Fruit fly (Drosophila melanogaster): Measurements from ENCODE around the gene CG6966.

CG6966 gene

dm6 chr3R:15114465-15115228 lies 19.2 kb upstream of the CG6966 start (continued):
- TF ChIP-seq svp (GFP tag) (peak; percentile 65), achi (GFP tag; optimal IDR thresholded peaks at IDR 0.05) (peak; percentile 77), CG6276 (GFP tag; optimal IDR thresholded peaks at IDR 0.05) (peak; percentile 87), Sox102F (GFP tag; optimal IDR thresholded peaks at IDR 0.05) (no peak), CG10631 (GFP tag; optimal IDR thresholded peaks at IDR 0.05) (peak; percentile 77), CG16779 (tag; optimal IDR thresholded peaks at IDR 0.05) (peak; percentile 67), Eip75B (GFP tag; optimal IDR thresholded peaks at IDR 0.05) (peak; percentile 81), OdsH (GFP tag; optimal IDR thresholded peaks at IDR 0.05) (peak; percentile 77), Hr38 (GFP tag; optimal IDR thresholded peaks at IDR 0.05) (no peak), CG34406 (GFP tag; optimal IDR thresholded peaks at IDR 0.05) (peak; percentile 64), CG15336 (GFP tag; IDR thresholded peaks at IDR 0.05) (peak; percentile 69), CG3919 (GFP tag; optimal IDR thresholded peaks at IDR 0.05) (peak; percentile 77), CG8319 (GFP tag; optimal IDR thresholded peaks at IDR 0.05) (peak; percentile 59), CG11902 (GFP tag; optimal IDR thresholded peaks at IDR 0.05) (peak; percentile 41), CG1621 (tag; optimal IDR thresholded peaks at IDR 0.05) (peak; percentile 66), Eip93F (GFP tag; optimal IDR thresholded peaks at IDR 0.05) (no peak), Ets96B (tag; optimal IDR thresholded peaks at IDR 0.05) (peak; percentile 82), CG3032 (tag; optimal IDR thresholded peaks at IDR 0.05) (peak; percentile 71), Lpt (GFP tag; optimal IDR thresholded peaks at IDR 0.05) (peak; percentile 77), CG8119 (GFP tag; IDR thresholded peaks at IDR 0.05) (peak; percentile 77), dac (GFP tag; optimal IDR thresholded peaks at IDR 0.05) (peak; percentile 69), Smox (GFP tag; optimal IDR thresholded peaks at IDR 0.05) (peak; percentile 9), vri (GFP tag; optimal IDR thresholded peaks at IDR 0.05) (no peak), Sox14 (GFP tag; optimal IDR thresholded peaks at IDR 0.05) (peak; percentile 64), ss (GFP tag; optimal IDR thresholded peaks at IDR 0.05) (peak; percentile 50 to 79), Met (GFP tag; optimal IDR thresholded peaks at IDR 0.05) (peak; percentile 5), salr (GFP tag; optimal IDR thresholded peaks at IDR 0.05) (peak; percentile 37 to 93), Hr4 (GFP tag; optimal IDR thresholded peaks at IDR 0.05) (peak; percentile 87), CG9139 (GFP tag; optimal IDR thresholded peaks at IDR 0.05) (peak; percentile 41), Blimp-1 (GFP tag; optimal IDR thresholded peaks at IDR 0.05) (no peak), eg (GFP tag; IDR thresholded peaks at IDR 0.05) (peak; percentile 53; the same call in 2 of the 3 replicates), topi (GFP tag; optimal IDR thresholded peaks at IDR 0.05) (peak; percentile 57)

- TF ChIP-seq Sox102F (GFP tag; optimal IDR thresholded peaks at IDR 0.05) (no peak), fd59A (GFP tag; optimal IDR thresholded peaks at IDR 0.05) (no peak), svp (GFP tag) (no peak), Hr39 (GFP tag; optimal IDR thresholded peaks at IDR 0.05) (no peak), achi (GFP tag; optimal IDR thresholded peaks at IDR 0.05) (peak; percentile 61), topi (GFP tag; optimal IDR thresholded peaks at IDR 0.05) (no peak), Smox (GFP tag; optimal IDR thresholded peaks at IDR 0.05) (no peak), Gug (GFP tag; IDR thresholded peaks at IDR 0.05) (peak; percentile 10; the same call in 1 of the 2 replicates), cyc (GFP tag; optimal IDR thresholded peaks at IDR 0.05) (no peak), acj6 (GFP tag; optimal IDR thresholded peaks at IDR 0.05) (peak; percentile 25), Hr4 (GFP tag; optimal IDR thresholded peaks at IDR 0.05) (no peak), OdsH (GFP tag; optimal IDR thresholded peaks at IDR 0.05) (peak; percentile 45), CG1621 (tag; optimal IDR thresholded peaks at IDR 0.05) (no peak), Sox15 (GFP tag; optimal IDR thresholded peaks at IDR 0.05) (no peak), Ets21C (GFP tag; optimal IDR thresholded peaks at IDR 0.05) (no peak), fkh (GFP tag; optimal IDR thresholded peaks at IDR 0.05) (no peak), salr (GFP tag; optimal IDR thresholded peaks at IDR 0.05) (peak in 1 of 2 experiments; percentile 60), dac (GFP tag; optimal IDR thresholded peaks at IDR 0.05) (peak; percentile 15), pdm3 (GFP tag; optimal IDR thresholded peaks at IDR 0.05) (no peak), ss (GFP tag; optimal IDR thresholded peaks at IDR 0.05) (no peak), CG6854 (GFP tag; optimal IDR thresholded peaks at IDR 0.05) (no peak), CG10631 (GFP tag; optimal IDR thresholded peaks at IDR 0.05) (peak; percentile 50), Lpt (GFP tag; optimal IDR thresholded peaks at IDR 0.05) (peak; percentile 46), Ets96B (tag; optimal IDR thresholded peaks at IDR 0.05) (peak; percentile 51), CG7368 (GFP tag; optimal IDR thresholded peaks at IDR 0.05) (no peak), Met (GFP tag; optimal IDR thresholded peaks at IDR 0.05) (no peak), Eip75B (GFP tag; optimal IDR thresholded peaks at IDR 0.05) (no peak), CG31627 (GFP tag; optimal IDR thresholded peaks at IDR 0.05) (no peak), CG32006 (GFP tag; optimal IDR thresholded peaks at IDR 0.05) (peak; percentile 78), Eip78C (GFP tag) (peak; percentile 75), CG6792 (GFP tag; optimal IDR thresholded peaks at IDR 0.05) (no peak), CG15336 (GFP tag; IDR thresholded peaks at IDR 0.05) (peak; percentile 74), fd85E (GFP tag; optimal IDR thresholded peaks at IDR 0.05) (no peak)
These were observed 18.2 kb upstream of the CG6966 start for dm6 chr3R:15113584-15113983.
